Fruit fly (Drosophila melanogaster): ENCODE measurements around the gene CG5112.

DNA sequence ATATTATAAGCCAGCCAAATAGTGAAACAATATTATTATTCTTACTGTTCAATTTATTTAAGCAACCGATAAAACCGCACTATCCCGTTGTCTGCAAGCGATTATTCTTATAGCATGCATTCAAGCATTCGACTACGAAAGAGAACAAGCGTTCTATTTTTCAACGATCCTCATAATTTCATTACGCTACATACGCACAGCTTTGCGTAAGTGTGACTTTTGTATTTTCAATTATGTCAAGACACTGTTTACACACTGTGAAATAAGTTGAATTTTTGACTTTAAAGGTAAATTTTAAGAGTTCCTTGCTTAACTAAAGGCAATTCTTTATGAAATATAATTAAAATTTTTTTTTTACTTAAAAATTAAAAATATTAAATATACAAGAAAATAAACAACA, 3.8 kb downstream of the CG5112 start, which contains the start of gene CG33494:
- TF ChIP-seq kah (GFP tag; optimal IDR thresholded peaks at IDR 0.05) (no peak), vnd (GFP tag; IDR thresholded peaks at IDR 0.05; ENCODE audit: partially characterized antibody) (no peak), oc (tag; optimal IDR thresholded peaks at IDR 0.05) (no peak), sens-2 (GFP tag; IDR thresholded peaks at IDR 0.05) (no peak), CG12104 (GFP tag; optimal IDR thresholded peaks at IDR 0.05) (no peak), Hr3 (GFP tag; optimal IDR thresholded peaks at IDR 0.05) (no peak), CG10431 (GFP tag; optimal IDR thresholded peaks at IDR 0.05) (no peak), tio (GFP tag; optimal IDR thresholded peaks at IDR 0.05) (no peak), CG8290 (GFP tag; optimal IDR thresholded peaks at IDR 0.05) (no peak), CG8290 (tag; optimal IDR thresholded peaks at IDR 0.05) (no peak), Sox100B (GFP tag; optimal IDR thresholded peaks at IDR 0.05) (no peak), pb (GFP tag; optimal IDR thresholded peaks at IDR 0.05) (no peak), CG30403 (GFP tag; optimal IDR thresholded peaks at IDR 0.05) (no peak)
